Worm (Caenorhabditis elegans): Measurements from ENCODE around the gene eri-9.
"Not testable (repeated sequence)": the region's sequence is repeated elsewhere in the genome, so short reads cannot be mapped to it uniquely, and the experiment has no call there.

eri-9 gene

ce11 chrIII:4920221-4920620 is 12.0 kb upstream of the eri-9 start, which contains the start of gene ula-1:
TSS of gene ula-1 (minus strand) at chrIII:4920321.
- TF ChIP-seq ref-1 (GFP tag; conservative IDR thresholded peaks at IDR 0.05) (no peak), ztf-23 (GFP tag; IDR thresholded peaks at IDR 0.05) (no peak), ztf-29 (GFP tag; IDR thresholded peaks at IDR 0.05) (no peak), klf-2 (GFP tag; conservative IDR thresholded peaks at IDR 0.05) (no peak), tab-1 (GFP tag; IDR thresholded peaks at IDR 0.05) (no peak), flt-1 (GFP tag; IDR thresholded peaks at IDR 0.05) (no peak), med-1 (GFP tag; optimal IDR thresholded peaks at IDR 0.05; ENCODE audit: insufficient read depth) (no peak), T22C8.4 (GFP tag; IDR thresholded peaks at IDR 0.05) (no peak), cog-1 (tag; optimal IDR thresholded peaks at IDR 0.05) (no peak)

ce11 chrIII:4922020-4922419 is 10.2 kb upstream of the eri-9 start, which contains the start of gene mmab-1:
TSS of gene mmab-1 (minus strand) at chrIII:4922114.
- not testable (repeated sequence) for TF ChIP-seq cog-1 (tag; optimal IDR thresholded peaks at IDR 0.05); tab-1 (GFP tag; IDR thresholded peaks at IDR 0.05); flt-1 (GFP tag; IDR thresholded peaks at IDR 0.05)

- TF ChIP-seq med-1 (GFP tag; optimal IDR thresholded peaks at IDR 0.05; ENCODE audit: insufficient read depth) (no peak), tab-1 (GFP tag; IDR thresholded peaks at IDR 0.05) (no peak), klf-2 (GFP tag; conservative IDR thresholded peaks at IDR 0.05) (no peak), T22C8.4 (GFP tag; IDR thresholded peaks at IDR 0.05) (no peak), cog-1 (tag; optimal IDR thresholded peaks at IDR 0.05) (no peak), ztf-29 (GFP tag; IDR thresholded peaks at IDR 0.05) (no peak), flt-1 (GFP tag; IDR thresholded peaks at IDR 0.05) (no peak), ztf-23 (GFP tag; IDR thresholded peaks at IDR 0.05) (no peak)
Measured at ce11 chrIII:4924134-4924533, 8.1 kb upstream of the eri-9 start.

ce11 chrIII:4930154-4930679 is 2.0 kb upstream of the eri-9 start, which contains the start of gene set-2:
TSS of gene set-2 (minus strand) at chrIII:4930204.
- peak; percentile 56; the same call in 1 of the 2 replicates for TF ChIP-seq flt-1 (GFP tag; IDR thresholded peaks at IDR 0.05)
- no peak for TF ChIP-seq med-1 (GFP tag; optimal IDR thresholded peaks at IDR 0.05; ENCODE audit: insufficient read depth)
- TF ChIP-seq ztf-23 (GFP tag; IDR thresholded peaks at IDR 0.05), result peak; percentile 60; the same call in 1 of the 2 replicates
- TF ChIP-seq ztf-29 (GFP tag; IDR thresholded peaks at IDR 0.05), result no peak
- peak; percentile 48 for TF ChIP-seq cog-1 (tag; optimal IDR thresholded peaks at IDR 0.05)
- TF ChIP-seq klf-2 (GFP tag; conservative IDR thresholded peaks at IDR 0.05), result no peak
- TF ChIP-seq T22C8.4 (GFP tag; IDR thresholded peaks at IDR 0.05), result no peak
- no peak for TF ChIP-seq tab-1 (GFP tag; IDR thresholded peaks at IDR 0.05)
- no peak for TF ChIP-seq ref-1 (GFP tag; conservative IDR thresholded peaks at IDR 0.05)

- TF ChIP-seq T22C8.4 (GFP tag; IDR thresholded peaks at IDR 0.05) (no peak), tab-1 (GFP tag; IDR thresholded peaks at IDR 0.05) (no peak), klf-2 (GFP tag; conservative IDR thresholded peaks at IDR 0.05) (no peak), ztf-29 (GFP tag; IDR thresholded peaks at IDR 0.05) (no peak), med-1 (GFP tag; optimal IDR thresholded peaks at IDR 0.05; ENCODE audit: insufficient read depth) (no peak), ref-1 (GFP tag; conservative IDR thresholded peaks at IDR 0.05) (no peak), ztf-23 (GFP tag; IDR thresholded peaks at IDR 0.05) (no peak), cog-1 (tag; optimal IDR thresholded peaks at IDR 0.05) (no peak), flt-1 (GFP tag; IDR thresholded peaks at IDR 0.05) (no peak)
Measured at ce11 chrIII:4934896-4935628, 2.8 kb downstream of the eri-9 start, which contains the start of gene mrps-18C. TSS of gene mrps-18C (plus strand) at chrIII:4935578.

- TF ChIP-seq flt-1 (GFP tag; IDR thresholded peaks at IDR 0.05) (no peak), ztf-29 (GFP tag; IDR thresholded peaks at IDR 0.05) (no peak), T22C8.4 (GFP tag; IDR thresholded peaks at IDR 0.05) (no peak)
Measured at ce11 chrIII:4937022-4937421, 4.8 kb downstream of the eri-9 start, which contains the start of gene fsn-1. TSS of gene fsn-1 (plus strand) at chrIII:4937322.

- TF ChIP-seq ztf-23 (GFP tag; IDR thresholded peaks at IDR 0.05) (no peak), tab-1 (GFP tag; IDR thresholded peaks at IDR 0.05) (no peak), ref-1 (GFP tag; conservative IDR thresholded peaks at IDR 0.05) (no peak), flt-1 (GFP tag; IDR thresholded peaks at IDR 0.05) (no peak), cog-1 (tag; optimal IDR thresholded peaks at IDR 0.05) (no peak), klf-2 (GFP tag; conservative IDR thresholded peaks at IDR 0.05) (no peak), ztf-29 (GFP tag; IDR thresholded peaks at IDR 0.05) (no peak), T22C8.4 (GFP tag; IDR thresholded peaks at IDR 0.05) (no peak), med-1 (GFP tag; optimal IDR thresholded peaks at IDR 0.05; ENCODE audit: insufficient read depth) (no peak)
Measured at ce11 chrIII:4939267-4939666, 7.0 kb downstream of the eri-9 start, which contains the start of gene rpb-2. TSS of gene rpb-2 (plus strand) at chrIII:4939567.

- no peak for TF ChIP-seq ztf-29 (GFP tag; IDR thresholded peaks at IDR 0.05)
- no peak for TF ChIP-seq tab-1 (GFP tag; IDR thresholded peaks at IDR 0.05)
- no peak for TF ChIP-seq klf-2 (GFP tag; conservative IDR thresholded peaks at IDR 0.05)
- no peak for TF ChIP-seq flt-1 (GFP tag; IDR thresholded peaks at IDR 0.05)
- TF ChIP-seq ref-1 (GFP tag; conservative IDR thresholded peaks at IDR 0.05), result no peak
- no peak for TF ChIP-seq T22C8.4 (GFP tag; IDR thresholded peaks at IDR 0.05)
- TF ChIP-seq med-1 (GFP tag; optimal IDR thresholded peaks at IDR 0.05; ENCODE audit: insufficient read depth), result no peak
- TF ChIP-seq cog-1 (tag; optimal IDR thresholded peaks at IDR 0.05), result no peak
- no peak for TF ChIP-seq ztf-23 (GFP tag; IDR thresholded peaks at IDR 0.05)
Measured at ce11 chrIII:4944213-4944612, 12.0 kb downstream of the eri-9 start, which contains the start of gene ntl-9. TSS of gene ntl-9 (plus strand) at chrIII:4944513.

- TF ChIP-seq cog-1 (tag; optimal IDR thresholded peaks at IDR 0.05) (peak; percentile 56), ztf-29 (GFP tag; IDR thresholded peaks at IDR 0.05) (peak; percentile 38; the same call in 1 of the 2 replicates), T22C8.4 (GFP tag; IDR thresholded peaks at IDR 0.05) (peak; percentile 12; the same call in 1 of the 2 replicates), ref-1 (GFP tag; conservative IDR thresholded peaks at IDR 0.05) (0 out of 2 replicates have a peak, but pooled peaks have one; percentile 13), flt-1 (GFP tag; IDR thresholded peaks at IDR 0.05) (peak; percentile 73), ztf-23 (GFP tag; IDR thresholded peaks at IDR 0.05) (peak; percentile 69; the same call in 1 of the 2 replicates), med-1 (GFP tag; optimal IDR thresholded peaks at IDR 0.05; ENCODE audit: insufficient read depth) (no peak), klf-2 (GFP tag; conservative IDR thresholded peaks at IDR 0.05) (no peak), tab-1 (GFP tag; IDR thresholded peaks at IDR 0.05) (0 out of 2 replicates have a peak, but pooled peaks have one; percentile 51)
Measured at ce11 chrIII:4947352-4947751, 15.1 kb downstream of the eri-9 start.

Measured in whole organism, midembryonic.